Fruit fly (Drosophila melanogaster) whole organism, embryonic: ENCODE data around the gene lark.
A peak's percentile ranks its signal among the peaks of the same experiment; 100 is the strongest.

Source experiments
- Antp ChIP-seq: fragments of 200-800 bp; sonication (Bioruptor generic); optimal IDR thresholded peaks from 3 replicates; lab custom pipeline; 2016; ENCODE audit warnings: missing biosample characterization, missing genetic modification characterization
- Atf6 ChIP-seq: fragments of 200-800 bp; sonication (Bioruptor generic); IDR thresholded peaks from 2 replicates; pipeline ENCODE4 v1.3.6; 2022; ENCODE audit warnings: missing biosample characterization, missing genetic modification characterization
- CG11696 ChIP-seq: fragments of 200-800 bp; sonication (Bioruptor generic); IDR thresholded peaks from 2 replicates; pipeline ENCODE4 v1.3.6; 2022; ENCODE audit warnings: missing biosample characterization, missing genetic modification characterization
- CG1233 ChIP-seq: fragments of 200-800 bp; sonication (Bioruptor generic); optimal IDR thresholded peaks from 4 replicates; lab custom pipeline; 2018; ENCODE audit warnings: missing biosample characterization, mild to moderate bottlenecking, missing genetic modification characterization
- CG13624 ChIP-seq: fragments of 200-800 bp; sonication (Bioruptor generic); optimal IDR thresholded peaks from 2 replicates; lab custom pipeline; 2016; ENCODE audit warnings: missing biosample characterization, missing genetic modification characterization
- CG13894 ChIP-seq: fragments of 200-800 bp; sonication (Bioruptor generic); optimal IDR thresholded peaks from 3 replicates; lab custom pipeline; 2018; ENCODE audit warnings: missing biosample characterization, mild to moderate bottlenecking, missing genetic modification characterization, moderate library complexity
- CG14965 ChIP-seq: fragments of 200-800 bp; sonication (Bioruptor generic); optimal IDR thresholded peaks from 2 replicates; lab custom pipeline; 2016; ENCODE audit warnings: missing biosample characterization, missing genetic modification characterization, borderline replicate concordance
- CG15269 ChIP-seq: fragments of 200-800 bp; sonication (Bioruptor generic); optimal IDR thresholded peaks from 2 replicates; lab custom pipeline; 2018; ENCODE audit warnings: missing biosample characterization, mild to moderate bottlenecking, missing genetic modification characterization, moderate library complexity
- CG1529 ChIP-seq: fragments of 200-800 bp; sonication (Bioruptor generic); optimal IDR thresholded peaks from 3 replicates; lab custom pipeline; 2018; ENCODE audit warnings: missing biosample characterization, missing genetic modification characterization
- CG3838 ChIP-seq: fragments of 200-800 bp; sonication (Bioruptor generic); optimal IDR thresholded peaks from 3 replicates; lab custom pipeline; 2016; ENCODE audit warnings: missing biosample characterization, missing genetic modification characterization
- CG3995 ChIP-seq: fragments of 200-800 bp; sonication (Bioruptor generic); optimal IDR thresholded peaks from 3 replicates; lab custom pipeline; 2016; ENCODE audit warnings: missing biosample characterization, missing genetic modification characterization
- CG42726 ChIP-seq: fragments of 200-800 bp; sonication (Bioruptor generic); IDR thresholded peaks from 2 replicates; pipeline ENCODE4 v1.3.6; 2022; ENCODE audit warnings: missing biosample characterization, missing genetic modification characterization; ENCODE audit not compliant: partially characterized antibody
- CG4282 ChIP-seq: fragments of 200-800 bp; sonication (Bioruptor generic); optimal IDR thresholded peaks from 2 replicates; lab custom pipeline; 2016; ENCODE audit warnings: missing biosample characterization, missing genetic modification characterization
- CG43689 ChIP-seq: fragments of 200-800 bp; sonication (Bioruptor generic); IDR thresholded peaks from 2 replicates; pipeline ENCODE4 v1.3.6; 2022; ENCODE audit warnings: missing biosample characterization, missing genetic modification characterization
- CG5245 ChIP-seq: fragments of 200-800 bp; sonication (Bioruptor generic); optimal IDR thresholded peaks from 3 replicates; lab custom pipeline; 2016; ENCODE audit warnings: missing biosample characterization, missing genetic modification characterization
- CG6854 ChIP-seq: fragments of 200-800 bp; sonication (Bioruptor generic); optimal IDR thresholded peaks from 3 replicates; lab custom pipeline; 2017; ENCODE audit warnings: missing biosample characterization, mild to moderate bottlenecking, missing genetic modification characterization
- CG8290 ChIP-seq, 3 experiments: fragments of 200-800 bp; sonication (Bioruptor generic); optimal IDR thresholded peaks; 2 replicates each; lab custom pipeline; 2016 to 2019; ENCODE audit warnings: missing biosample characterization in 3 of 3, missing genetic modification characterization in 3 of 3, mild to moderate bottlenecking in 2 of 3, moderate library complexity in 1 of 3
- CoRest ChIP-seq: fragments of 200-800 bp; sonication (Bioruptor generic); optimal IDR thresholded peaks from 3 replicates; lab custom pipeline; 2018; ENCODE audit warnings: missing biosample characterization, mild to moderate bottlenecking, missing genetic modification characterization, moderate library complexity
- CrebB ChIP-seq: fragments of 200-800 bp; sonication (Bioruptor generic); optimal IDR thresholded peaks from 3 replicates; lab custom pipeline; 2018; ENCODE audit warnings: missing biosample characterization, mild to moderate bottlenecking, missing genetic modification characterization
- D19B ChIP-seq: fragments of 200-800 bp; sonication (Bioruptor generic); optimal IDR thresholded peaks from 2 replicates; lab custom pipeline; 2017; ENCODE audit warnings: missing biosample characterization, mild to moderate bottlenecking, missing genetic modification characterization
- Drgx ChIP-seq: fragments of 200-800 bp; sonication (Bioruptor generic); IDR thresholded peaks from 2 replicates; pipeline ENCODE4 v1.3.6; 2022; ENCODE audit warnings: missing biosample characterization, missing genetic modification characterization
- E2f1 ChIP-seq: fragments of 200-800 bp; sonication (Bioruptor generic); IDR thresholded peaks from 2 replicates; pipeline ENCODE4 v1.3.6; 2022; ENCODE audit warnings: missing biosample characterization, missing genetic modification characterization
- E2f2 ChIP-seq: fragments of 200-800 bp; sonication (Bioruptor generic); IDR thresholded peaks from 2 replicates; pipeline ENCODE4 v1.3.6; 2022; ENCODE audit warnings: missing biosample characterization, missing genetic modification characterization
- Eip74EF ChIP-seq, 2 experiments: fragments of 200-800 bp in 1 of 2; fragments of >200 bp in 1 of 2; sonication (Bioruptor generic) in 1 of 2; optimal IDR thresholded peaks; 2 replicates each; lab custom pipeline; 2017 to 2019; ENCODE audit warnings: missing biosample characterization in 2 of 2, missing genetic modification characterization in 2 of 2, mild to moderate bottlenecking in 1 of 2, moderate library complexity in 1 of 2
- Ets97D ChIP-seq: fragments of 200-800 bp; sonication (Bioruptor generic); optimal IDR thresholded peaks from 3 replicates; lab custom pipeline; 2016; ENCODE audit warnings: missing biosample characterization, missing genetic modification characterization
- H15 ChIP-seq: fragments of 200-800 bp; sonication (Bioruptor generic); IDR thresholded peaks from 3 replicates; pipeline ENCODE4 v1.3.6; 2022; ENCODE audit warnings: missing biosample characterization, missing genetic modification characterization
- H2.0 ChIP-seq: fragments of 200-800 bp; sonication (Bioruptor generic); IDR thresholded peaks from 2 replicates; pipeline ENCODE4 v1.3.6; 2022; ENCODE audit warnings: missing biosample characterization, missing genetic modification characterization
- Hand ChIP-seq: fragments of 200-800 bp; sonication (Bioruptor generic); optimal IDR thresholded peaks from 2 replicates; lab custom pipeline; 2017; ENCODE audit warnings: mild to moderate bottlenecking, missing biosample characterization, missing genetic modification reagents, missing genetic modification characterization
- Hr78 ChIP-seq, 2 experiments: fragments of 200-800 bp in 1 of 2; fragments of >200 bp in 1 of 2; sonication (Bioruptor generic) in 1 of 2; optimal IDR thresholded peaks; 2 replicates each; lab custom pipeline; 2017 to 2019; ENCODE audit warnings: missing biosample characterization in 2 of 2, missing genetic modification characterization in 2 of 2, mild to moderate bottlenecking in 1 of 2, moderate library complexity in 1 of 2
- MTF-1 ChIP-seq: fragments of 200-800 bp; sonication (Bioruptor generic); optimal IDR thresholded peaks from 2 replicates; lab custom pipeline; 2018; ENCODE audit warnings: missing biosample characterization, mild to moderate bottlenecking, missing genetic modification characterization, borderline replicate concordance
- NC2α ChIP-seq: fragments of 200-800 bp; sonication (Bioruptor generic); optimal IDR thresholded peaks from 2 replicates; lab custom pipeline; 2016; ENCODE audit warnings: missing biosample characterization, missing genetic modification characterization
- NC2β ChIP-seq: fragments of 200-800 bp; sonication (Bioruptor generic); optimal IDR thresholded peaks from 2 replicates; lab custom pipeline; 2016; ENCODE audit warnings: missing biosample characterization, missing genetic modification characterization
- Optix ChIP-seq: fragments of 200-800 bp; sonication (Bioruptor generic); IDR thresholded peaks from 3 replicates; pipeline ENCODE4 v1.3.6; 2022; ENCODE audit warnings: missing biosample characterization, missing genetic modification characterization
- bbx ChIP-seq: fragments of 200-800 bp; sonication (Bioruptor generic); IDR thresholded peaks from 2 replicates; pipeline ENCODE4 v1.3.6; 2022; ENCODE audit warnings: missing biosample characterization, missing genetic modification characterization; ENCODE audit not compliant: partially characterized antibody
- cas ChIP-seq: fragments of 200-800 bp; sonication (Bioruptor generic); IDR thresholded peaks from 2 replicates; pipeline ENCODE4 v1.3.6; 2022; ENCODE audit warnings: missing biosample characterization, missing genetic modification characterization
- dysf ChIP-seq: fragments of 200-800 bp; sonication (Bioruptor generic); IDR thresholded peaks from 3 replicates; pipeline ENCODE4 v1.3.6; 2022; ENCODE audit warnings: missing biosample characterization, missing genetic modification characterization
- fd96Cb ChIP-seq: fragments of 200-800 bp; sonication (Bioruptor generic); optimal IDR thresholded peaks from 2 replicates; lab custom pipeline; 2018; ENCODE audit warnings: missing biosample characterization, mild to moderate bottlenecking, missing genetic modification characterization, moderate library complexity
- fu2 ChIP-seq: fragments of 200-800 bp; sonication (Bioruptor generic); optimal IDR thresholded peaks from 2 replicates; lab custom pipeline; 2016; ENCODE audit warnings: missing biosample characterization, missing genetic modification characterization
- hb ChIP-seq: fragments of 200-800 bp; sonication (Bioruptor generic); IDR thresholded peaks from 3 replicates; pipeline ENCODE4 v1.3.6; 2022; ENCODE audit warnings: missing biosample characterization, missing genetic modification characterization; ENCODE audit not compliant: partially characterized antibody
- jumu ChIP-seq: fragments of 200-800 bp; sonication (Bioruptor generic); optimal IDR thresholded peaks from 3 replicates; lab custom pipeline; 2016; ENCODE audit warnings: missing biosample characterization, missing genetic modification characterization
- nau ChIP-seq: fragments of 200-800 bp; sonication (Bioruptor generic); optimal IDR thresholded peaks from 3 replicates; lab custom pipeline; 2017; ENCODE audit warnings: missing biosample characterization, mild to moderate bottlenecking, missing genetic modification characterization, missing genetic modification reagents
- oc ChIP-seq: fragments of 200-800 bp; sonication (Bioruptor generic); optimal IDR thresholded peaks from 2 replicates; lab custom pipeline; 2018; ENCODE audit warnings: missing biosample characterization, mild to moderate bottlenecking, missing genetic modification characterization, moderate library complexity
- otp ChIP-seq: fragments of 200-800 bp; sonication (Bioruptor generic); IDR thresholded peaks from 3 replicates; pipeline ENCODE4, ENCODE4 v1.3.6; 2022; ENCODE audit warnings: missing biosample characterization, missing genetic modification characterization
- pho ChIP-seq: fragments of 200-800 bp; sonication (Bioruptor generic); optimal IDR thresholded peaks from 2 replicates; lab custom pipeline; 2016; ENCODE audit warnings: missing biosample characterization, missing genetic modification characterization
- ranshi ChIP-seq: fragments of 200-800 bp; sonication (Bioruptor generic); IDR thresholded peaks from 2 replicates; pipeline ENCODE4 v1.3.6; 2022; ENCODE audit warnings: missing biosample characterization, missing genetic modification characterization
- sd ChIP-seq: fragments of 200-800 bp; sonication (Bioruptor generic); optimal IDR thresholded peaks from 3 replicates; lab custom pipeline; 2018; ENCODE audit warnings: missing biosample characterization, mild to moderate bottlenecking, missing genetic modification characterization, moderate library complexity
- sima ChIP-seq: fragments of 200-800 bp; sonication (Bioruptor generic); optimal IDR thresholded peaks from 2 replicates; lab custom pipeline; 2016; ENCODE audit warnings: missing biosample characterization, missing genetic modification characterization
- sr ChIP-seq: fragments of 200-800 bp; sonication (Bioruptor generic); IDR thresholded peaks from 3 replicates; pipeline ENCODE4 v1.3.6; 2022; ENCODE audit warnings: missing biosample characterization, missing genetic modification characterization
- zen2 ChIP-seq: fragments of 200-800 bp; sonication (Bioruptor generic); IDR thresholded peaks from 3 replicates; pipeline ENCODE4 v1.3.6; 2022; ENCODE audit warnings: missing biosample characterization, missing genetic modification characterization; ENCODE audit not compliant: partially characterized antibody

The lark gene

dm6 chr3L:7359827-7360323 is 20.8 kb downstream of the lark start, which contains the start of gene pst (continued):
- TF ChIP-seq CG11696 (GFP tag; lab: Robert Waterston, UW) (no peak), E2f1 (peak; percentile 39; the same call in 1 of the 2 replicates), Atf6 (GFP tag; lab: Robert Waterston, UW) (peak; percentile 66), CG14965 (GFP tag; lab: Kevin White, UChicago) (no peak), pho (GFP tag; lab: Kevin White, UChicago) (peak; percentile 30), Eip74EF (GFP tag; optimal IDR thresholded peaks at IDR 0.05; lab: Kevin White, UChicago) (peak in 1 of 2 experiments; percentile 68), ranshi (GFP tag; lab: Robert Waterston, UW) (peak; percentile 11; the same call in 1 of the 2 replicates), CG42726 (peak; percentile 54; the same call in 1 of the 2 replicates), CG13624 (GFP tag; lab: Kevin White, UChicago) (peak; percentile 63), sima (GFP tag; lab: Kevin White, UChicago) (no peak), Ets97D (GFP tag; lab: Kevin White, UChicago) (peak; percentile 53), oc (tag; lab: Kevin White, UChicago) (peak; percentile 45), otp (GFP tag; lab: Robert Waterston, UW) (peak; percentile 39; the same call in 1 of the 3 replicates), CG5245 (GFP tag; lab: Kevin White, UChicago) (no peak), CG6854 (GFP tag; lab: Kevin White, UChicago) (no peak), H2.0 (GFP tag; lab: Robert Waterston, UW) (0 out of 2 replicates have a peak, but pooled peaks have one; percentile 25), CG1529 (no peak), Hand (GFP tag; lab: Kevin White, UChicago) (peak; percentile 46), CG15269 (tag; lab: Kevin White, UChicago) (peak; percentile 68), jumu (GFP tag; lab: Kevin White, UChicago) (no peak), Antp (no peak), Optix (GFP tag; lab: Robert Waterston, UW) (no peak; the same call in 2 of the 3 replicates), fu2 (GFP tag; lab: Kevin White, UChicago) (no peak), CG3838 (no peak), D19B (GFP tag; lab: Kevin White, UChicago) (peak; percentile 57), bbx (GFP tag; lab: Robert Waterston, UW) (peak; percentile 69), sr (GFP tag; lab: Robert Waterston, UW) (no peak), H15 (GFP tag; lab: Robert Waterston, UW) (0 out of 3 replicates have a peak, but pooled peaks have one; percentile 44), CG3995 (GFP tag; lab: Kevin White, UChicago) (no peak), Drgx (no peak; the same call in 1 of the 2 replicates), CG13894 (peak; percentile 45), Hr78 (GFP tag; optimal IDR thresholded peaks at IDR 0.05; lab: Kevin White, UChicago) (no peak), zen2 (0 out of 3 replicates have a peak, but pooled peaks have one; percentile 15), CG43689 (GFP tag; lab: Robert Waterston, UW) (no peak), CG8290 (GFP tag; optimal IDR thresholded peaks at IDR 0.05; lab: Kevin White, UChicago) (no peak), CG8290 (tag; optimal IDR thresholded peaks at IDR 0.05; lab: Kevin White, UChicago) (peak in 1 of 2 experiments; percentile 87), hb (no peak), NC2α (peak; percentile 14), sd (peak; percentile 44), CG1233 (no peak), CoRest (tag; lab: Kevin White, UChicago) (peak; percentile 67), fd96Cb (tag; lab: Kevin White, UChicago) (no peak), dysf (GFP tag; lab: Robert Waterston, UW) (0 out of 3 replicates have a peak, but pooled peaks have one; percentile 26), CG4282 (GFP tag; lab: Kevin White, UChicago) (peak; percentile 29), cas (GFP tag; lab: Robert Waterston, UW) (no peak; the same call in 1 of the 2 replicates), MTF-1 (GFP tag; lab: Kevin White, UChicago) (peak; percentile 17), NC2β (peak; percentile 41), E2f2 (peak; percentile 52; the same call in 1 of the 2 replicates), CrebB (tag; lab: Kevin White, UChicago) (peak; percentile 66), nau (GFP tag; lab: Kevin White, UChicago) (no peak)
